Worm (Caenorhabditis elegans) whole organism, late embryonic: ENCODE data around the gene phdh-1.

ENCODE experiments used
- K02D7.2 ChIP-seq: sonication (generic microtip); optimal IDR thresholded peaks from 2 replicates; lab custom pipeline; 2017; ENCODE audit warnings: mild to moderate bottlenecking, missing genetic modification characterization, missing compliant biosample characterization
- ama-1 ChIP-seq: fragments of 150-350 bp; optimal IDR thresholded peaks from 2 replicates; lab custom pipeline; 2014
- ceh-18 ChIP-seq: sonication (generic microtip); optimal IDR thresholded peaks from 2 replicates; lab custom pipeline; 2016; ENCODE audit warnings: missing genetic modification characterization, missing compliant biosample characterization
- dmd-4 ChIP-seq: sonication (generic microtip); optimal IDR thresholded peaks from 2 replicates; lab custom pipeline; 2016; ENCODE audit warnings: borderline replicate concordance, missing genetic modification characterization, missing compliant biosample characterization
- elt-2 ChIP-seq: sonication (generic microtip); optimal IDR thresholded peaks from 2 replicates; lab custom pipeline; 2016; ENCODE audit warnings: missing genetic modification reagents, missing genetic modification characterization, missing compliant biosample characterization
- fax-1 ChIP-seq: sonication (generic microtip); optimal IDR thresholded peaks from 2 replicates; lab custom pipeline; 2016; ENCODE audit warnings: missing genotype, missing genetic modification characterization, missing compliant biosample characterization
- fkh-10 ChIP-seq: fragments of 150-350 bp; optimal IDR thresholded peaks from 2 replicates; lab custom pipeline; 2014; ENCODE audit warnings: missing biosample characterization, missing genetic modification reagents, missing genetic modification characterization
- madf-2 ChIP-seq: sonication (generic microtip); optimal IDR thresholded peaks from 2 replicates; lab custom pipeline; 2017; ENCODE audit warnings: missing genetic modification characterization, missing compliant biosample characterization
- pat-9 ChIP-seq: fragments of 200-800 bp; sonication (Bioruptor generic); optimal IDR thresholded peaks from 2 replicates; lab custom pipeline; 2018; ENCODE audit warnings: mild to moderate bottlenecking, missing genetic modification characterization, moderate library complexity, missing compliant biosample characterization
- pha-4 ChIP-seq: fragments of 150-350 bp; optimal IDR thresholded peaks from 2 replicates; lab custom pipeline; 2018; ENCODE audit warnings: missing biosample characterization, missing genetic modification reagents, missing genetic modification characterization
- pqm-1 ChIP-seq: sonication (generic microtip); optimal IDR thresholded peaks from 2 replicates; lab custom pipeline; 2016; ENCODE audit warnings: missing genetic modification characterization, missing compliant biosample characterization
- ref-2 ChIP-seq: sonication (generic microtip); optimal IDR thresholded peaks from 2 replicates; lab custom pipeline; 2016; ENCODE audit warnings: missing genetic modification characterization, missing compliant biosample characterization

DNA sequence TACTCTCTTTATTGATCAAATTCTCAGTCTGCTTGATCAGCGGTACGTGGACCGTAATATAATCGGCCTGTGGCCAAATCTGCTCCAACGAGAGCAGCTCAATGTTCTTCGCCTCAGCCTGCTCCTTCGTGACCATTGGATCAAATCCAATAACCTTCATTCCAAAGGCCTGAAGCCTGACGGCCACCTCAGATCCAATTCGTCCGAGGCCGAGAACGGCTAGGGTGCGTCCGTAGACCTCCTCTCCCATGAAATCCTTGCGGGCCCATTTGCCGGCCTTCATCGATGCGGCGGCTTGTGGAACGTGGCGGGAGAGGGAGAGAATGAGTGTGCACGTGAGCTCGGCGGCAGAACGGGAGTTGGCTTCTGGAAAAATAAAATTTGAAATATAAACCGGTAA lies 816 bp downstream of the phdh-1 start:
- TF ChIP-seq K02D7.2 = no peak
- no peak for TF ChIP-seq madf-2
- no peak for TF ChIP-seq ama-1 (lab: Kevin White, UChicago)
- TF ChIP-seq ref-2 (tag; lab: Kevin White, UChicago) = no peak
- TF ChIP-seq pqm-1 = no peak
- no peak for TF ChIP-seq pha-4 (tag; lab: Kevin White, UChicago)
- no peak for TF ChIP-seq pat-9
- no peak for TF ChIP-seq dmd-4 (tag; lab: Kevin White, UChicago)
- no peak for TF ChIP-seq elt-2 (tag; lab: Kevin White, UChicago)
- no peak for TF ChIP-seq fkh-10
- no peak for TF ChIP-seq ceh-18 (tag; lab: Kevin White, UChicago)
- no peak for TF ChIP-seq fax-1 (tag; lab: Kevin White, UChicago)
